Worm (Caenorhabditis elegans): ENCODE data around the gene C54D10.10.

Gene C54D10.10

ce11 chrV:12465399-12465798, 15.6 kb upstream of the C54D10.10 start:
- TF ChIP-seq pes-1 (GFP tag; IDR thresholded peaks at IDR 0.05): no peak
- TF ChIP-seq ceh-36 (tag; optimal IDR thresholded peaks at IDR 0.05): no peak
- TF ChIP-seq hmg-4 (GFP tag; optimal IDR thresholded peaks at IDR 0.05): peak; percentile 43
- no peak for TF ChIP-seq flt-1 (GFP tag; IDR thresholded peaks at IDR 0.05)

DNA sequence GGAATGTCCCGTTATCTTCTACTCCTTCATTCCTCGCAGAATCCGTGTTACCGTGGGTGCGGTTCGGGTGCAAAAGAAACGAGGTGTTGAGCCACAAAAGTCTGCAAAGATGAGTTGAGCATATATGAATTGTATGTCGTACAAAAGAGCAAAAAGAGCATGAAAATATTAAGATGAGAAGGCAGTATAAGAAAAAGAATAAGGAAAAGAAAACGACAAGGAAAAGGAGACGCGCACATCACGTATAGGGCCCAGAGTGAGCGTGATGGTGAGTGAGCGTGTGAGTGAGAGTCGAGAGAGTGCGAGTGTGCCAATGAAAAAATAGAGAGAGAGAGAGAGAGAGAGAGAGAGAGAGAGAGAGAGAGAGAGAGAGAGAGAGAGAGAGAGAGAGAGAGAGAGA, 13.1 kb upstream of the C54D10.10 start, which contains the start of gene egl-10:
egl-10 (minus strand) TSS at position 101 of the 400 bp plus-strand sequence.
- TF ChIP-seq tbx-37 (GFP tag; conservative IDR thresholded peaks at IDR 0.05) (no peak), flt-1 (GFP tag; IDR thresholded peaks at IDR 0.05) (no peak), scrt-1 (GFP tag; IDR thresholded peaks at IDR 0.05) (no peak), aly-1 (tag; optimal IDR thresholded peaks at IDR 0.05) (no peak), ceh-13 (GFP tag; optimal IDR thresholded peaks at IDR 0.05) (no peak), ets-7 (tag; optimal IDR thresholded peaks at IDR 0.05) (no peak), ceh-36 (tag; optimal IDR thresholded peaks at IDR 0.05) (no peak), ama-1 (optimal IDR thresholded peaks at IDR 0.05) (no peak), hnd-1 (tag; optimal IDR thresholded peaks at IDR 0.05) (no peak), hmbx-1 (tag; optimal IDR thresholded peaks at IDR 0.05) (no peak), hmg-4 (GFP tag; optimal IDR thresholded peaks at IDR 0.05) (no peak), sea-1 (GFP tag; conservative IDR thresholded peaks at IDR 0.05) (no peak), F13C5.2 (tag; optimal IDR thresholded peaks at IDR 0.05) (no peak), pes-1 (GFP tag; IDR thresholded peaks at IDR 0.05) (no peak), tbx-11 (GFP tag; IDR thresholded peaks at IDR 0.05) (no peak), tra-4 (tag; optimal IDR thresholded peaks at IDR 0.05) (no peak), B0310.2 (tag; optimal IDR thresholded peaks at IDR 0.05) (no peak)

ce11 chrV:12460583-12460982, 10.8 kb upstream of the C54D10.10 start:
- TF ChIP-seq ceh-13 (GFP tag; optimal IDR thresholded peaks at IDR 0.05): no peak
- TF ChIP-seq ceh-36 (tag; optimal IDR thresholded peaks at IDR 0.05): no peak
- TF ChIP-seq aly-1 (tag; optimal IDR thresholded peaks at IDR 0.05): no peak
- no peak for TF ChIP-seq hmbx-1 (tag; optimal IDR thresholded peaks at IDR 0.05)

DNA sequence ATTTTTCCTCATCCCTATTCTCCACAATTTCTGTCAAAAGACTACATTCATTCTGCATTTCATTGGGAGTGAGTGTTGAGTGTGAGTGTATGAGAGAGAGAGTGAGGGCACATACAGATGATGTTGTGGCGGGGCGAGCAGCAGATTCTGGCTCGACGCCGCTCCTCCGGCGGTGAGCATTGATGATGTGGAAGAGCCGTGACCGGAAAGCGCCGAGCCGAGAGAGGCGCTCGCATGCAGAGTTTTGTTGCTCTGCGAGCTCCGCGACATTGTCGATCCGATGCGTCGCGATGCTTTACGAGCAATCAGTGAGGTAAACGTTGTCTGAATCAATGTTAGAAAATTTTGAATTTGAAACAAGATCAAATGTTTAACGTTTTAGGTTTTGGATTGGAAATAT, 5.9 kb upstream of the C54D10.10 start:
- TF ChIP-seq ama-1 (optimal IDR thresholded peaks at IDR 0.05): no peak
- no peak for TF ChIP-seq sea-1 (GFP tag; conservative IDR thresholded peaks at IDR 0.05)

DNA sequence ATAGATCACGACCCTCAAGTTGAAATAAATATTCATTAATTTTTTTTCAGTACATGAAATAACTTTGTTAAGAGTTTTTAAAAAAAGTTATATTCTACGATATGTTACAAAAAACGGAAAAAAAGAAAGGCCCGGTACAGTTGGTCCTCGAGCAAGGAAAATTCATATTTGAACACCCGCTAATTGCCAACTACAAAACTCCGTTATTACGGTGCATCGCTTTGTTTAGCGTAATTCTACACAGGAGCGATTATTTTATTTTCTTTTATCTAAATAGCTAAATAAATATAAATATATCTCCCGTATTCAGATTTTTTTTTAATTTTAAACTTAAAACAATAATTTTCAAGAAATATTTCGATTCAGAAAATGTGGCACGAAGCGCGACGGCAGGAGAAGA, 639 bp upstream of the C54D10.10 start, which contains the start of gene F28C1.1:
F28C1.1 (plus strand) TSS at position 365 of the 400 bp plus-strand sequence.
- TF ChIP-seq F13C5.2 (tag; optimal IDR thresholded peaks at IDR 0.05): peak; percentile 17
- no peak for TF ChIP-seq flt-1 (GFP tag; IDR thresholded peaks at IDR 0.05)
- no peak for TF ChIP-seq ceh-36 (tag; optimal IDR thresholded peaks at IDR 0.05)
- no peak for TF ChIP-seq ceh-13 (GFP tag; optimal IDR thresholded peaks at IDR 0.05)
- no peak for TF ChIP-seq tbx-37 (GFP tag; conservative IDR thresholded peaks at IDR 0.05)

DNA sequence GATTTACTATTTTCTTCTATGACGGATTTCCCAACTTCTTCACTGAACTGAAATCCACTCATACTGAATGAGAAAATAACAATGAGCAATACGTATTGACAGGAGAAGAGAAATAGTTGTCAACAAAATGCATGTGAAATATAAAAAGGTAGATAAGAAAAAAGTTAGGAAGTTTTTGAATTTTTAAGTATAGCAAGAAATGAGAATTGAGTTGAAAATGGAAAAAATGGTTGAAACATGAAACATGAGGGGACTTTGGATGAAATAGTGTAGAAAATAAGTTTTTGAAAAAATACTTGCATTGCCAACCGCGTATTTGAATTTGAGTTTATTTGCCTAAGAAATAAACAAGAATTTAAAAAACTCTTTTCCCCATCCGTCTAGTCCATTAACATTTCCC, 2.9 kb downstream of the C54D10.10 start, which contains the start of the genes pals-38 and C54D10.9:
pals-38 (minus strand) TSS at position 101 of the 400 bp plus-strand sequence.
C54D10.9 (plus strand) TSS at position 259 of the 400 bp plus-strand sequence.
- no peak for TF ChIP-seq B0310.2 (tag; optimal IDR thresholded peaks at IDR 0.05)
- no peak for TF ChIP-seq tra-4 (tag; optimal IDR thresholded peaks at IDR 0.05)
- TF ChIP-seq ets-7 (tag; optimal IDR thresholded peaks at IDR 0.05): no peak
- TF ChIP-seq scrt-1 (GFP tag; IDR thresholded peaks at IDR 0.05): no peak
- no peak for TF ChIP-seq ceh-13 (GFP tag; optimal IDR thresholded peaks at IDR 0.05)
- no peak for TF ChIP-seq tbx-11 (GFP tag; IDR thresholded peaks at IDR 0.05)
- TF ChIP-seq ama-1 (optimal IDR thresholded peaks at IDR 0.05): no peak
- no peak for TF ChIP-seq ceh-36 (tag; optimal IDR thresholded peaks at IDR 0.05)
- TF ChIP-seq sea-1 (GFP tag; conservative IDR thresholded peaks at IDR 0.05): no peak
- no peak for TF ChIP-seq tbx-37 (GFP tag; conservative IDR thresholded peaks at IDR 0.05)
- no peak for TF ChIP-seq aly-1 (tag; optimal IDR thresholded peaks at IDR 0.05)

DNA sequence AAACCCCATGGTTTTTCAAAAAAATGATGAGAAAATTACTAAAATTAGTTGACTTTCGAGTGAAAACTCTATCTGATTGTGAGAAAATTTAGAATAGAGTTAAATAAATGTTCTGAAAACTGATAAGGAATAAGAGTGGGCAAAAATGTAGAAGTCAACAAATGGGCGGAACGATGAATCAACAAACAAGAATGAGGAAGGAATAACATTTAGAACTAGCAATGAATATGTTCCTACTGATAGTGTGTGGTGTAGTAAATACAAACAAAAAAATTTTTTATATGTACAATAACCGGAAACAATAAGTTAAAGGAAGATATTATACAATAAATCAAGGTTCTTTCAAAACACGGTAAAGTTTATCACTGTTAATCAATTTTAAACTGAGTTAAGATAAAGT, 6.0 kb downstream of the C54D10.10 start, which contains the start of gene pals-39:
pals-39 (minus strand) TSS at position 101 of the 400 bp plus-strand sequence.
- TF ChIP-seq tbx-11 (GFP tag; IDR thresholded peaks at IDR 0.05): no peak
- no peak for TF ChIP-seq tbx-37 (GFP tag; conservative IDR thresholded peaks at IDR 0.05)
- TF ChIP-seq aly-1 (tag; optimal IDR thresholded peaks at IDR 0.05): no peak
- TF ChIP-seq scrt-1 (GFP tag; IDR thresholded peaks at IDR 0.05): no peak
- no peak for TF ChIP-seq hnd-1 (tag; optimal IDR thresholded peaks at IDR 0.05)
- no peak for TF ChIP-seq F13C5.2 (tag; optimal IDR thresholded peaks at IDR 0.05)
- TF ChIP-seq hmg-4 (GFP tag; optimal IDR thresholded peaks at IDR 0.05): no peak
- TF ChIP-seq pes-1 (GFP tag; IDR thresholded peaks at IDR 0.05): no peak
- TF ChIP-seq ets-7 (tag; optimal IDR thresholded peaks at IDR 0.05): no peak
- no peak for TF ChIP-seq sea-1 (GFP tag; conservative IDR thresholded peaks at IDR 0.05)
- TF ChIP-seq tra-4 (tag; optimal IDR thresholded peaks at IDR 0.05): no peak
- TF ChIP-seq B0310.2 (tag; optimal IDR thresholded peaks at IDR 0.05): no peak
- no peak for TF ChIP-seq ama-1 (optimal IDR thresholded peaks at IDR 0.05)
- no peak for TF ChIP-seq flt-1 (GFP tag; IDR thresholded peaks at IDR 0.05)

ce11 chrV:12441420-12441819, 8.4 kb downstream of the C54D10.10 start, which contains the start of gene pals-37:
Gene pals-37 (minus strand): TSS chrV:12441520.
- no peak for TF ChIP-seq ets-7 (tag; optimal IDR thresholded peaks at IDR 0.05)
- TF ChIP-seq tra-4 (tag; optimal IDR thresholded peaks at IDR 0.05): no peak
- TF ChIP-seq pes-1 (GFP tag; IDR thresholded peaks at IDR 0.05): no peak
- TF ChIP-seq hmbx-1 (tag; optimal IDR thresholded peaks at IDR 0.05): no peak
- no peak for TF ChIP-seq F13C5.2 (tag; optimal IDR thresholded peaks at IDR 0.05)
- TF ChIP-seq B0310.2 (tag; optimal IDR thresholded peaks at IDR 0.05): no peak
- TF ChIP-seq ceh-13 (GFP tag; optimal IDR thresholded peaks at IDR 0.05): no peak
- no peak for TF ChIP-seq ama-1 (optimal IDR thresholded peaks at IDR 0.05)
- no peak for TF ChIP-seq aly-1 (tag; optimal IDR thresholded peaks at IDR 0.05)
- no peak for TF ChIP-seq sea-1 (GFP tag; conservative IDR thresholded peaks at IDR 0.05)
- TF ChIP-seq flt-1 (GFP tag; IDR thresholded peaks at IDR 0.05): no peak
- TF ChIP-seq hmg-4 (GFP tag; optimal IDR thresholded peaks at IDR 0.05): no peak
- no peak for TF ChIP-seq tbx-37 (GFP tag; conservative IDR thresholded peaks at IDR 0.05)
